Worm (Caenorhabditis elegans) whole organism, late embryonic: ENCODE results near the gene Y49G5B.1.

ENCODE experiments used
- F13H6.1 ChIP-seq: sonication (generic microtip); optimal IDR thresholded peaks from 2 replicates; lab custom pipeline; 2016; ENCODE audit warnings: missing genetic modification characterization, missing compliant biosample characterization
- K02D7.2 ChIP-seq: sonication (generic microtip); optimal IDR thresholded peaks from 2 replicates; lab custom pipeline; 2017; ENCODE audit warnings: mild to moderate bottlenecking, missing genetic modification characterization, missing compliant biosample characterization
- K09A11.1 ChIP-seq: sonication (generic microtip); optimal IDR thresholded peaks from 2 replicates; lab custom pipeline; 2017; ENCODE audit warnings: antibody characterized with exemption, mild to moderate bottlenecking, missing genetic modification characterization, missing compliant biosample characterization; ENCODE audit not compliant: insufficient read depth
- Y22D7AL.16 ChIP-seq: sonication (generic microtip); optimal IDR thresholded peaks from 2 replicates; lab custom pipeline; 2016; ENCODE audit warnings: missing genetic modification characterization, missing compliant biosample characterization
- ama-1 ChIP-seq: fragments of 150-350 bp; optimal IDR thresholded peaks from 2 replicates; lab custom pipeline; 2014
- ceh-18 ChIP-seq: sonication (generic microtip); optimal IDR thresholded peaks from 2 replicates; lab custom pipeline; 2016; ENCODE audit warnings: missing genetic modification characterization, missing compliant biosample characterization
- ceh-19 ChIP-seq: fragments of 200-800 bp; sonication (Bioruptor generic); optimal IDR thresholded peaks from 2 replicates; lab custom pipeline; 2018; ENCODE audit warnings: mild to moderate bottlenecking, missing genetic modification characterization, missing compliant biosample characterization
- ceh-2 ChIP-seq: sonication (generic microtip); optimal IDR thresholded peaks from 2 replicates; lab custom pipeline; 2016; ENCODE audit warnings: missing genotype, missing genetic modification characterization, missing compliant biosample characterization
- ceh-22 ChIP-seq: sonication (generic microtip); optimal IDR thresholded peaks from 2 replicates; lab custom pipeline; 2017; ENCODE audit warnings: missing biosample characterization, missing genetic modification characterization
- ceh-30 ChIP-seq: fragments of 150-350 bp; optimal IDR thresholded peaks from 2 replicates; lab custom pipeline; 2014; ENCODE audit warnings: missing biosample characterization, missing genetic modification characterization
- ceh-31 ChIP-seq: sonication (generic microtip); optimal IDR thresholded peaks from 2 replicates; lab custom pipeline; 2016; ENCODE audit warnings: missing genetic modification characterization, missing compliant biosample characterization
- ceh-34 ChIP-seq: sonication (generic microtip); optimal IDR thresholded peaks from 2 replicates; lab custom pipeline; 2016; ENCODE audit warnings: mild to moderate bottlenecking, missing genetic modification characterization, missing compliant biosample characterization
- ceh-45 ChIP-seq: fragments of 200-800 bp; sonication (Bioruptor generic); IDR thresholded peaks from 2 replicates; pipeline ENCODE4 v1.3.6; 2022; ENCODE audit warnings: missing genetic modification reagents, missing genetic modification characterization, missing compliant biosample characterization
- ceh-48 ChIP-seq: sonication (generic microtip); optimal IDR thresholded peaks from 2 replicates; lab custom pipeline; 2016; ENCODE audit warnings: missing genetic modification characterization, inconsistent platforms, missing compliant biosample characterization
- che-1 ChIP-seq: sonication (generic microtip); optimal IDR thresholded peaks from 2 replicates; lab custom pipeline; 2016; ENCODE audit warnings: mild to moderate bottlenecking, missing genetic modification characterization, missing compliant biosample characterization
- dmd-4 ChIP-seq: sonication (generic microtip); optimal IDR thresholded peaks from 2 replicates; lab custom pipeline; 2016; ENCODE audit warnings: borderline replicate concordance, missing genetic modification characterization, missing compliant biosample characterization
- elt-2 ChIP-seq: sonication (generic microtip); optimal IDR thresholded peaks from 2 replicates; lab custom pipeline; 2016; ENCODE audit warnings: missing genetic modification reagents, missing genetic modification characterization, missing compliant biosample characterization
- elt-4 ChIP-seq: sonication (generic microtip); optimal IDR thresholded peaks from 2 replicates; lab custom pipeline; 2016; ENCODE audit warnings: missing genetic modification characterization, missing compliant biosample characterization
- fkh-10 ChIP-seq: fragments of 150-350 bp; optimal IDR thresholded peaks from 2 replicates; lab custom pipeline; 2014; ENCODE audit warnings: missing biosample characterization, missing genetic modification reagents, missing genetic modification characterization
- fkh-6 ChIP-seq: sonication (generic microtip); optimal IDR thresholded peaks from 2 replicates; lab custom pipeline; 2016; ENCODE audit warnings: missing genetic modification characterization, missing compliant biosample characterization
- gmeb-2 ChIP-seq: sonication (generic microtip); optimal IDR thresholded peaks from 2 replicates; lab custom pipeline; 2016; ENCODE audit warnings: missing genetic modification characterization, inconsistent platforms, missing compliant biosample characterization
- hlh-13 ChIP-seq: fragments of 200-800 bp; sonication (Bioruptor generic); optimal IDR thresholded peaks from 2 replicates; lab custom pipeline; 2018; ENCODE audit warnings: mild to moderate bottlenecking, missing genetic modification characterization, missing compliant biosample characterization
- hlh-15 ChIP-seq: sonication (generic microtip); optimal IDR thresholded peaks from 2 replicates; lab custom pipeline; 2016; ENCODE audit warnings: missing genetic modification characterization, missing compliant biosample characterization
- hlh-30 ChIP-seq: sonication (generic microtip); optimal IDR thresholded peaks from 2 replicates; lab custom pipeline; 2017; ENCODE audit warnings: antibody characterized with exemption, missing genetic modification characterization, missing compliant biosample characterization; ENCODE audit not compliant: insufficient read depth
- hlh-8 ChIP-seq: sonication (generic microtip); optimal IDR thresholded peaks from 2 replicates; lab custom pipeline; 2016; ENCODE audit warnings: missing genotype, missing genetic modification characterization, missing compliant biosample characterization
- mec-3 ChIP-seq: sonication (generic microtip); optimal IDR thresholded peaks from 2 replicates; lab custom pipeline; 2016; ENCODE audit warnings: borderline replicate concordance, missing genetic modification characterization, missing compliant biosample characterization
- nfya-1 ChIP-seq: sonication (generic microtip); optimal IDR thresholded peaks from 2 replicates; lab custom pipeline; 2017; ENCODE audit warnings: missing genetic modification characterization, mild to moderate bottlenecking, missing compliant biosample characterization, antibody characterized with exemption, moderate library complexity
- nhr-11 ChIP-seq: fragments of 150-350 bp; optimal IDR thresholded peaks from 2 replicates; lab custom pipeline; 2014; ENCODE audit warnings: missing biosample characterization, missing genetic modification characterization
- odd-2 ChIP-seq: sonication (generic microtip); optimal IDR thresholded peaks from 2 replicates; lab custom pipeline; 2017; ENCODE audit warnings: antibody characterized with exemption, mild to moderate bottlenecking, missing genetic modification characterization, missing compliant biosample characterization
- pat-9 ChIP-seq: fragments of 200-800 bp; sonication (Bioruptor generic); optimal IDR thresholded peaks from 2 replicates; lab custom pipeline; 2018; ENCODE audit warnings: mild to moderate bottlenecking, missing genetic modification characterization, moderate library complexity, missing compliant biosample characterization
- pax-1 ChIP-seq: fragments of 150-350 bp; optimal IDR thresholded peaks from 2 replicates; lab custom pipeline; 2014; ENCODE audit warnings: missing biosample characterization, missing genetic modification characterization
- pha-2 ChIP-seq: sonication (generic microtip); optimal IDR thresholded peaks from 2 replicates; lab custom pipeline; 2017; ENCODE audit warnings: mild to moderate bottlenecking, missing genetic modification characterization, missing compliant biosample characterization
- pha-4 ChIP-seq: fragments of 150-350 bp; optimal IDR thresholded peaks from 2 replicates; lab custom pipeline; 2018; ENCODE audit warnings: missing biosample characterization, missing genetic modification reagents, missing genetic modification characterization
- pqm-1 ChIP-seq: sonication (generic microtip); optimal IDR thresholded peaks from 2 replicates; lab custom pipeline; 2016; ENCODE audit warnings: missing genetic modification characterization, missing compliant biosample characterization
- pros-1 ChIP-seq: fragments of 150-350 bp; optimal IDR thresholded peaks from 2 replicates; lab custom pipeline; 2014; ENCODE audit warnings: missing biosample characterization, missing genetic modification reagents, missing genetic modification characterization
- rnt-1 ChIP-seq: sonication (generic microtip); optimal IDR thresholded peaks from 2 replicates; lab custom pipeline; 2016; ENCODE audit warnings: missing genetic modification characterization, missing compliant biosample characterization
- sox-4 ChIP-seq: sonication (generic microtip); optimal IDR thresholded peaks from 2 replicates; lab custom pipeline; 2017; ENCODE audit warnings: mild to moderate bottlenecking, missing genetic modification characterization, inconsistent platforms, missing compliant biosample characterization
- syd-9 ChIP-seq: sonication (generic microtip); optimal IDR thresholded peaks from 2 replicates; lab custom pipeline; 2016; ENCODE audit warnings: mild to moderate bottlenecking, missing genetic modification characterization, moderate library complexity, missing compliant biosample characterization
- tbx-2 ChIP-seq: sonication (generic microtip); optimal IDR thresholded peaks from 2 replicates; lab custom pipeline; 2016; ENCODE audit warnings: missing genetic modification characterization, missing compliant biosample characterization
- unc-42 ChIP-seq: sonication (generic microtip); optimal IDR thresholded peaks from 2 replicates; lab custom pipeline; 2016; ENCODE audit warnings: missing genotype, missing genetic modification characterization, missing compliant biosample characterization
- unc-55 ChIP-seq: sonication (generic microtip); optimal IDR thresholded peaks from 2 replicates; lab custom pipeline; 2017; ENCODE audit warnings: missing biosample characterization, missing genetic modification reagents, missing genetic modification characterization
- unc-86 ChIP-seq: sonication (generic microtip); optimal IDR thresholded peaks from 2 replicates; lab custom pipeline; 2016; ENCODE audit warnings: missing genetic modification characterization, missing compliant biosample characterization
- zip-5 ChIP-seq: sonication (generic microtip); optimal IDR thresholded peaks from 2 replicates; lab custom pipeline; 2016; ENCODE audit warnings: missing genetic modification characterization, missing compliant biosample characterization

The Y49G5B.1 gene

ce11 chrV:5265581-5265980 lies 42.4 kb downstream of the Y49G5B.1 start, which contains the start of the genes srt-69 and B0238.12:
Gene srt-69 (minus strand): TSS chrV:5265681.
Gene B0238.12 (plus strand): TSS chrV:5265844.
- TF ChIP-seq hlh-30: no peak
- no peak for TF ChIP-seq mec-3 (tag; lab: Kevin White, UChicago)

- TF ChIP-seq odd-2: no peak
- peak; percentile 7 for TF ChIP-seq ceh-48 (tag; lab: Kevin White, UChicago)
- peak; percentile 64 for TF ChIP-seq unc-42 (tag; lab: Kevin White, UChicago)
- peak; percentile 22 for TF ChIP-seq unc-55 (GFP tag; lab: Kevin White, UChicago)
- no peak for TF ChIP-seq pha-2 (tag; lab: Kevin White, UChicago)
- TF ChIP-seq nfya-1 (tag; lab: Kevin White, UChicago): peak; percentile 20
- TF ChIP-seq ceh-31 (tag; lab: Kevin White, UChicago): peak; percentile 10
Observed at ce11 chrV:5269024-5269535, 45.9 kb downstream of the Y49G5B.1 start, which contains the start of gene penr-1. Gene penr-1 (plus strand): TSS chrV:5269485.

- peak; percentile 6 for TF ChIP-seq F13H6.1 (tag; lab: Kevin White, UChicago)
- TF ChIP-seq hlh-30: peak; percentile 94
- TF ChIP-seq ceh-22: no peak
- TF ChIP-seq pat-9 (tag; lab: Kevin White, UChicago): peak; percentile 4
- no peak for TF ChIP-seq nhr-11 (tag; lab: Kevin White, UChicago)
- TF ChIP-seq fkh-6 (tag; lab: Kevin White, UChicago): no peak
- TF ChIP-seq ceh-18 (tag; lab: Kevin White, UChicago): peak; percentile 37
- no peak for TF ChIP-seq K09A11.1 (tag; lab: Kevin White, UChicago)
- TF ChIP-seq pros-1: no peak
- TF ChIP-seq unc-55 (GFP tag; lab: Kevin White, UChicago): peak; percentile 64
- no peak for TF ChIP-seq hlh-15
- peak; percentile 51 for TF ChIP-seq ceh-34
- no peak for TF ChIP-seq gmeb-2 (tag; lab: Kevin White, UChicago)
- peak; percentile 36 for TF ChIP-seq syd-9 (tag; lab: Kevin White, UChicago)
- peak; percentile 58 for TF ChIP-seq elt-2 (tag; lab: Kevin White, UChicago)
- TF ChIP-seq rnt-1 (tag; lab: Kevin White, UChicago): peak; percentile 75
- TF ChIP-seq dmd-4: no peak
- peak; percentile 56 for TF ChIP-seq tbx-2 (tag; lab: Kevin White, UChicago)
- TF ChIP-seq pqm-1 (tag; lab: Kevin White, UChicago): peak; percentile 53
- no peak for TF ChIP-seq unc-42 (tag; lab: Kevin White, UChicago)
Observed at ce11 chrV:5271487-5271886, 48.3 kb downstream of the Y49G5B.1 start.

ce11 chrV:5272034-5272433 lies 48.9 kb downstream of the Y49G5B.1 start:
- TF ChIP-seq K02D7.2 (tag; lab: Kevin White, UChicago) (no peak), ceh-19 (GFP tag; lab: Kevin White, UChicago) (no peak), ceh-34 (no peak), K09A11.1 (tag; lab: Kevin White, UChicago) (no peak), ceh-2 (tag; lab: Kevin White, UChicago) (no peak)

ce11 chrV:5272619-5273074 lies 49.5 kb downstream of the Y49G5B.1 start:
- TF ChIP-seq ceh-22 (no peak), zip-5 (no peak), unc-55 (GFP tag; lab: Kevin White, UChicago) (peak; percentile 54), hlh-30 (no peak), elt-4 (tag; lab: Kevin White, UChicago) (no peak)

ce11 chrV:5273241-5273640 lies 50.1 kb downstream of the Y49G5B.1 start:
- TF ChIP-seq pax-1 (tag; lab: Kevin White, UChicago): no peak
- TF ChIP-seq hlh-13 (GFP tag; lab: Kevin White, UChicago): no peak
- TF ChIP-seq fkh-10 (GFP tag; lab: Kevin White, UChicago): no peak
- TF ChIP-seq pat-9 (tag; lab: Kevin White, UChicago): no peak
- no peak for TF ChIP-seq K09A11.1 (tag; lab: Kevin White, UChicago)
- TF ChIP-seq F13H6.1 (tag; lab: Kevin White, UChicago): no peak
- TF ChIP-seq Y22D7AL.16 (tag; lab: Kevin White, UChicago): no peak
- TF ChIP-seq pha-4 (tag; lab: Kevin White, UChicago): no peak
- no peak for TF ChIP-seq hlh-8
- TF ChIP-seq ama-1: no peak
- no peak for TF ChIP-seq unc-86 (tag; lab: Kevin White, UChicago)
- TF ChIP-seq ceh-30: no peak
- TF ChIP-seq fkh-6 (tag; lab: Kevin White, UChicago): no peak
- TF ChIP-seq che-1 (tag; lab: Kevin White, UChicago): no peak
- TF ChIP-seq ceh-18 (tag; lab: Kevin White, UChicago): no peak
- no peak for TF ChIP-seq ceh-45
- no peak for TF ChIP-seq sox-4 (tag; lab: Kevin White, UChicago)
